Fruit fly (Drosophila melanogaster): ENCODE data around the gene crp.

Gene crp

dm6 chr2L:16275809-16276178, 11.7 kb downstream of the crp start (continued):
- TF ChIP-seq D19A (tag; optimal IDR thresholded peaks at IDR 0.05) (peak; percentile 42), CG34422 (GFP tag; IDR thresholded peaks at IDR 0.05) (0 out of 3 replicates have a peak, but pooled peaks have one; percentile 48), Dek (tag; optimal IDR thresholded peaks at IDR 0.05) (peak; percentile 4), CG10321 (GFP tag; IDR thresholded peaks at IDR 0.05) (no peak), Atf6 (GFP tag; IDR thresholded peaks at IDR 0.05) (peak; percentile 62; the same call in 1 of the 2 replicates), slbo (GFP tag; IDR thresholded peaks at IDR 0.05) (peak; percentile 47), vfl (GFP tag; optimal IDR thresholded peaks at IDR 0.05) (no peak), scrt (GFP tag; optimal IDR thresholded peaks at IDR 0.05) (peak; percentile 50), vvl (GFP tag; IDR thresholded peaks at IDR 0.05) (0 out of 2 replicates have a peak, but pooled peaks have one; percentile 46), HmgZ (tag; optimal IDR thresholded peaks at IDR 0.05) (no peak), az2 (GFP tag; optimal IDR thresholded peaks at IDR 0.05) (peak; percentile 16), CG11696 (GFP tag; IDR thresholded peaks at IDR 0.05) (0 out of 2 replicates have a peak, but pooled peaks have one; percentile 30), kay (GFP tag; optimal IDR thresholded peaks at IDR 0.05) (no peak), ash1 (GFP tag; optimal IDR thresholded peaks at IDR 0.05) (no peak), sr (GFP tag; IDR thresholded peaks at IDR 0.05) (0 out of 3 replicates have a peak, but pooled peaks have one; percentile 28), CG14014 (GFP tag; IDR thresholded peaks at IDR 0.05) (peak; percentile 68), Stat92E (GFP tag; optimal IDR thresholded peaks at IDR 0.05) (no peak), sqz (GFP tag; optimal IDR thresholded peaks at IDR 0.05) (no peak), Ada2b (GFP tag; IDR thresholded peaks at IDR 0.05) (peak; percentile 36; the same call in 1 of the 2 replicates), btn (GFP tag; optimal IDR thresholded peaks at IDR 0.05) (no peak), CG12071 (GFP tag; optimal IDR thresholded peaks at IDR 0.05) (peak; percentile 45), Hsf (GFP tag; optimal IDR thresholded peaks at IDR 0.05) (peak; percentile 10), Hr78 (GFP tag; optimal IDR thresholded peaks at IDR 0.05) (no peak), CG31365 (tag; optimal IDR thresholded peaks at IDR 0.05) (no peak), jing (GFP tag; optimal IDR thresholded peaks at IDR 0.05) (peak; percentile 33), fru (optimal IDR thresholded peaks at IDR 0.05) (no peak), CG16863 (GFP tag; optimal IDR thresholded peaks at IDR 0.05) (no peak), CG2678 (tag; optimal IDR thresholded peaks at IDR 0.05) (peak; percentile 75), CG17361 (GFP tag; IDR thresholded peaks at IDR 0.05) (peak; percentile 56; the same call in 2 of the 3 replicates), emc (GFP tag; optimal IDR thresholded peaks at IDR 0.05) (no peak), HmgD (GFP tag; optimal IDR thresholded peaks at IDR 0.05) (no peak), CkIIα-i1 (GFP tag; IDR thresholded peaks at IDR 0.05) (no peak), BEAF-32 (GFP tag; optimal IDR thresholded peaks at IDR 0.05) (no peak), Nf-YA (GFP tag; IDR thresholded peaks at IDR 0.05) (no peak), lola (GFP tag; optimal IDR thresholded peaks at IDR 0.05) (peak in 1 of 3 experiments; percentile 28), CG10147 (GFP tag; optimal IDR thresholded peaks at IDR 0.05) (peak; percentile 50), CG4424 (GFP tag; optimal IDR thresholded peaks at IDR 0.05) (no peak), en (GFP tag; optimal IDR thresholded peaks at IDR 0.05) (no peak), Fer1 (GFP tag; optimal IDR thresholded peaks at IDR 0.05) (peak; percentile 69), CG7786 (GFP tag; optimal IDR thresholded peaks at IDR 0.05) (peak; percentile 18), bcd (GFP tag; optimal IDR thresholded peaks at IDR 0.05) (peak; percentile 47), CG15601 (tag; optimal IDR thresholded peaks at IDR 0.05) (peak; percentile 8), dati (GFP tag; IDR thresholded peaks at IDR 0.05) (no peak), CG7556 (GFP tag; optimal IDR thresholded peaks at IDR 0.05) (peak; percentile 74), CG2875 (GFP tag; optimal IDR thresholded peaks at IDR 0.05) (peak; percentile 23), pita (GFP tag; optimal IDR thresholded peaks at IDR 0.05) (no peak), sna (GFP tag; IDR thresholded peaks at IDR 0.05; ENCODE audit: partially characterized antibody) (no peak), Lpt (GFP tag; optimal IDR thresholded peaks at IDR 0.05) (no peak), CG14965 (GFP tag; optimal IDR thresholded peaks at IDR 0.05; ENCODE audit: borderline replicate concordance) (no peak), CG30020 (tag; optimal IDR thresholded peaks at IDR 0.05) (no peak), Hmr (GFP tag; optimal IDR thresholded peaks at IDR 0.05) (peak; percentile 75)

All from whole organism, embryonic.